Worm (Caenorhabditis elegans) whole organism, late embryonic: ENCODE results near the gene Y37A1A.4.

Experiments
- F13H6.1 ChIP-seq: sonication (generic microtip); optimal IDR thresholded peaks from 2 replicates; lab custom pipeline; 2016; ENCODE audit warnings: missing genetic modification characterization, missing compliant biosample characterization
- K02D7.2 ChIP-seq: sonication (generic microtip); optimal IDR thresholded peaks from 2 replicates; lab custom pipeline; 2017; ENCODE audit warnings: mild to moderate bottlenecking, missing genetic modification characterization, missing compliant biosample characterization
- K09A11.1 ChIP-seq: sonication (generic microtip); optimal IDR thresholded peaks from 2 replicates; lab custom pipeline; 2017; ENCODE audit warnings: antibody characterized with exemption, mild to moderate bottlenecking, missing genetic modification characterization, missing compliant biosample characterization; ENCODE audit not compliant: insufficient read depth
- T23F11.4 ChIP-seq: fragments of 200-800 bp; sonication (Bioruptor generic); optimal IDR thresholded peaks from 2 replicates; lab custom pipeline; 2018; ENCODE audit warnings: mild to moderate bottlenecking, missing genetic modification characterization, missing compliant biosample characterization
- Y22D7AL.16 ChIP-seq: sonication (generic microtip); optimal IDR thresholded peaks from 2 replicates; lab custom pipeline; 2016; ENCODE audit warnings: missing genetic modification characterization, missing compliant biosample characterization
- ahr-1 ChIP-seq: sonication (generic microtip); optimal IDR thresholded peaks from 2 replicates; lab custom pipeline; 2016; ENCODE audit warnings: missing genetic modification characterization, missing compliant biosample characterization
- ama-1 ChIP-seq: fragments of 150-350 bp; optimal IDR thresholded peaks from 2 replicates; lab custom pipeline; 2014
- ceh-14 ChIP-seq: sonication (generic microtip); optimal IDR thresholded peaks from 2 replicates; lab custom pipeline; 2016; ENCODE audit warnings: missing genotype, missing genetic modification characterization, missing compliant biosample characterization
- ceh-19 ChIP-seq: fragments of 200-800 bp; sonication (Bioruptor generic); optimal IDR thresholded peaks from 2 replicates; lab custom pipeline; 2018; ENCODE audit warnings: mild to moderate bottlenecking, missing genetic modification characterization, missing compliant biosample characterization
- ceh-2 ChIP-seq: sonication (generic microtip); optimal IDR thresholded peaks from 2 replicates; lab custom pipeline; 2016; ENCODE audit warnings: missing genotype, missing genetic modification characterization, missing compliant biosample characterization
- ceh-22 ChIP-seq: sonication (generic microtip); optimal IDR thresholded peaks from 2 replicates; lab custom pipeline; 2017; ENCODE audit warnings: missing biosample characterization, missing genetic modification characterization
- ceh-24 ChIP-seq: sonication (generic microtip); optimal IDR thresholded peaks from 2 replicates; lab custom pipeline; 2016; ENCODE audit warnings: mild to moderate bottlenecking, missing genetic modification characterization, missing compliant biosample characterization
- ceh-31 ChIP-seq: sonication (generic microtip); optimal IDR thresholded peaks from 2 replicates; lab custom pipeline; 2016; ENCODE audit warnings: missing genetic modification characterization, missing compliant biosample characterization
- ceh-45 ChIP-seq: fragments of 200-800 bp; sonication (Bioruptor generic); IDR thresholded peaks from 2 replicates; pipeline ENCODE4 v1.3.6; 2022; ENCODE audit warnings: missing genetic modification reagents, missing genetic modification characterization, missing compliant biosample characterization
- ceh-48 ChIP-seq: sonication (generic microtip); optimal IDR thresholded peaks from 2 replicates; lab custom pipeline; 2016; ENCODE audit warnings: missing genetic modification characterization, inconsistent platforms, missing compliant biosample characterization
- ceh-6 ChIP-seq: fragments of 200-800 bp; sonication (Bioruptor generic); optimal IDR thresholded peaks from 2 replicates; lab custom pipeline; 2018; ENCODE audit warnings: mild to moderate bottlenecking, missing genetic modification characterization, missing compliant biosample characterization
- ceh-9 ChIP-seq: sonication (generic microtip); optimal IDR thresholded peaks from 2 replicates; lab custom pipeline; 2016; ENCODE audit warnings: mild to moderate bottlenecking, missing genetic modification characterization, inconsistent platforms, missing compliant biosample characterization
- che-1 ChIP-seq: sonication (generic microtip); optimal IDR thresholded peaks from 2 replicates; lab custom pipeline; 2016; ENCODE audit warnings: mild to moderate bottlenecking, missing genetic modification characterization, missing compliant biosample characterization
- dve-1 ChIP-seq: sonication (generic microtip); optimal IDR thresholded peaks from 2 replicates; lab custom pipeline; 2017; ENCODE audit warnings: antibody characterized with exemption, mild to moderate bottlenecking, missing genetic modification characterization, missing compliant biosample characterization
- elt-2 ChIP-seq: sonication (generic microtip); optimal IDR thresholded peaks from 2 replicates; lab custom pipeline; 2016; ENCODE audit warnings: missing genetic modification reagents, missing genetic modification characterization, missing compliant biosample characterization
- ets-4 ChIP-seq: sonication (generic microtip); optimal IDR thresholded peaks from 2 replicates; lab custom pipeline; 2016; ENCODE audit warnings: missing genetic modification characterization, missing compliant biosample characterization
- eyg-1 ChIP-seq: sonication (generic microtip); optimal IDR thresholded peaks from 2 replicates; lab custom pipeline; 2016; ENCODE audit warnings: missing genotype, missing genetic modification characterization, missing compliant biosample characterization
- fax-1 ChIP-seq: sonication (generic microtip); optimal IDR thresholded peaks from 2 replicates; lab custom pipeline; 2016; ENCODE audit warnings: missing genotype, missing genetic modification characterization, missing compliant biosample characterization
- fkh-10 ChIP-seq: fragments of 150-350 bp; optimal IDR thresholded peaks from 2 replicates; lab custom pipeline; 2014; ENCODE audit warnings: missing biosample characterization, missing genetic modification reagents, missing genetic modification characterization
- fkh-6 ChIP-seq: sonication (generic microtip); optimal IDR thresholded peaks from 2 replicates; lab custom pipeline; 2016; ENCODE audit warnings: missing genetic modification characterization, missing compliant biosample characterization
- gmeb-2 ChIP-seq: sonication (generic microtip); optimal IDR thresholded peaks from 2 replicates; lab custom pipeline; 2016; ENCODE audit warnings: missing genetic modification characterization, inconsistent platforms, missing compliant biosample characterization
- hlh-15 ChIP-seq: sonication (generic microtip); optimal IDR thresholded peaks from 2 replicates; lab custom pipeline; 2016; ENCODE audit warnings: missing genetic modification characterization, missing compliant biosample characterization
- hlh-30 ChIP-seq: sonication (generic microtip); optimal IDR thresholded peaks from 2 replicates; lab custom pipeline; 2017; ENCODE audit warnings: antibody characterized with exemption, missing genetic modification characterization, missing compliant biosample characterization; ENCODE audit not compliant: insufficient read depth
- hlh-6 ChIP-seq: sonication (generic microtip); optimal IDR thresholded peaks from 2 replicates; lab custom pipeline; 2016; ENCODE audit warnings: missing genotype, missing genetic modification characterization, missing compliant biosample characterization
- hlh-8 ChIP-seq: sonication (generic microtip); optimal IDR thresholded peaks from 2 replicates; lab custom pipeline; 2016; ENCODE audit warnings: missing genotype, missing genetic modification characterization, missing compliant biosample characterization
- lim-6 ChIP-seq: sonication (generic microtip); optimal IDR thresholded peaks from 2 replicates; lab custom pipeline; 2016; ENCODE audit warnings: missing genetic modification characterization, missing compliant biosample characterization
- lin-11 ChIP-seq: fragments of 200-800 bp; sonication (Bioruptor generic); optimal IDR thresholded peaks from 2 replicates; lab custom pipeline; 2018; ENCODE audit warnings: mild to moderate bottlenecking, missing genetic modification characterization, missing compliant biosample characterization
- madf-2 ChIP-seq: sonication (generic microtip); optimal IDR thresholded peaks from 2 replicates; lab custom pipeline; 2017; ENCODE audit warnings: missing genetic modification characterization, missing compliant biosample characterization
- mec-3 ChIP-seq: sonication (generic microtip); optimal IDR thresholded peaks from 2 replicates; lab custom pipeline; 2016; ENCODE audit warnings: borderline replicate concordance, missing genetic modification characterization, missing compliant biosample characterization
- nfya-1 ChIP-seq: sonication (generic microtip); optimal IDR thresholded peaks from 2 replicates; lab custom pipeline; 2017; ENCODE audit warnings: missing genetic modification characterization, mild to moderate bottlenecking, missing compliant biosample characterization, antibody characterized with exemption, moderate library complexity
- nhr-11 ChIP-seq: fragments of 150-350 bp; optimal IDR thresholded peaks from 2 replicates; lab custom pipeline; 2014; ENCODE audit warnings: missing biosample characterization, missing genetic modification characterization
- nhr-232 ChIP-seq: sonication (generic microtip); optimal IDR thresholded peaks from 2 replicates; lab custom pipeline; 2016; ENCODE audit warnings: missing genetic modification characterization, missing compliant biosample characterization
- npax-4 ChIP-seq: sonication (generic microtip); optimal IDR thresholded peaks from 2 replicates; lab custom pipeline; 2016; ENCODE audit warnings: missing genetic modification characterization, missing compliant biosample characterization
- odd-2 ChIP-seq: sonication (generic microtip); optimal IDR thresholded peaks from 2 replicates; lab custom pipeline; 2017; ENCODE audit warnings: antibody characterized with exemption, mild to moderate bottlenecking, missing genetic modification characterization, missing compliant biosample characterization
- pat-9 ChIP-seq: fragments of 200-800 bp; sonication (Bioruptor generic); optimal IDR thresholded peaks from 2 replicates; lab custom pipeline; 2018; ENCODE audit warnings: mild to moderate bottlenecking, missing genetic modification characterization, moderate library complexity, missing compliant biosample characterization
- pax-1 ChIP-seq: fragments of 150-350 bp; optimal IDR thresholded peaks from 2 replicates; lab custom pipeline; 2014; ENCODE audit warnings: missing biosample characterization, missing genetic modification characterization
- pha-2 ChIP-seq: sonication (generic microtip); optimal IDR thresholded peaks from 2 replicates; lab custom pipeline; 2017; ENCODE audit warnings: mild to moderate bottlenecking, missing genetic modification characterization, missing compliant biosample characterization
- pqm-1 ChIP-seq: sonication (generic microtip); optimal IDR thresholded peaks from 2 replicates; lab custom pipeline; 2016; ENCODE audit warnings: missing genetic modification characterization, missing compliant biosample characterization
- pros-1 ChIP-seq: fragments of 150-350 bp; optimal IDR thresholded peaks from 2 replicates; lab custom pipeline; 2014; ENCODE audit warnings: missing biosample characterization, missing genetic modification reagents, missing genetic modification characterization
- ref-2 ChIP-seq: sonication (generic microtip); optimal IDR thresholded peaks from 2 replicates; lab custom pipeline; 2016; ENCODE audit warnings: missing genetic modification characterization, missing compliant biosample characterization
- rnt-1 ChIP-seq: sonication (generic microtip); optimal IDR thresholded peaks from 2 replicates; lab custom pipeline; 2016; ENCODE audit warnings: missing genetic modification characterization, missing compliant biosample characterization
- syd-9 ChIP-seq: sonication (generic microtip); optimal IDR thresholded peaks from 2 replicates; lab custom pipeline; 2016; ENCODE audit warnings: mild to moderate bottlenecking, missing genetic modification characterization, moderate library complexity, missing compliant biosample characterization
- tbx-2 ChIP-seq: sonication (generic microtip); optimal IDR thresholded peaks from 2 replicates; lab custom pipeline; 2016; ENCODE audit warnings: missing genetic modification characterization, missing compliant biosample characterization
- tbx-7 ChIP-seq: sonication (generic microtip); optimal IDR thresholded peaks from 2 replicates; lab custom pipeline; 2016; ENCODE audit warnings: missing genotype, missing genetic modification characterization, missing compliant biosample characterization
- ttx-3 ChIP-seq: sonication (generic microtip); optimal IDR thresholded peaks from 2 replicates; lab custom pipeline; 2016; ENCODE audit warnings: missing genetic modification reagents, missing genetic modification characterization, missing compliant biosample characterization
- unc-42 ChIP-seq: sonication (generic microtip); optimal IDR thresholded peaks from 2 replicates; lab custom pipeline; 2016; ENCODE audit warnings: missing genotype, missing genetic modification characterization, missing compliant biosample characterization
- unc-55 ChIP-seq: sonication (generic microtip); optimal IDR thresholded peaks from 2 replicates; lab custom pipeline; 2017; ENCODE audit warnings: missing biosample characterization, missing genetic modification reagents, missing genetic modification characterization
- zip-5 ChIP-seq: sonication (generic microtip); optimal IDR thresholded peaks from 2 replicates; lab custom pipeline; 2016; ENCODE audit warnings: missing genetic modification characterization, missing compliant biosample characterization
- ztf-16 ChIP-seq: sonication (generic microtip); optimal IDR thresholded peaks from 2 replicates; lab custom pipeline; 2017; ENCODE audit warnings: missing genetic modification characterization, missing compliant biosample characterization

Y37A1A.4 gene

ce11 chrIV:13979797-13980459, 45.7 kb downstream of the Y37A1A.4 start, which contains the start of gene dnbp-1:
TSS of gene dnbp-1 (minus strand) at chrIV:13979847.
- TF ChIP-seq ceh-19 (GFP tag; lab: Kevin White, UChicago): no peak
- TF ChIP-seq ama-1 (lab: Kevin White, UChicago): no peak
- peak; percentile 8 for TF ChIP-seq ceh-6
- TF ChIP-seq Y22D7AL.16 (tag; lab: Kevin White, UChicago): no peak
- peak; percentile 41 for TF ChIP-seq ceh-14 (tag; lab: Kevin White, UChicago)
- peak; percentile 74 for TF ChIP-seq unc-42 (tag; lab: Kevin White, UChicago)
- no peak for TF ChIP-seq lin-11 (tag; lab: Kevin White, UChicago)
- peak; percentile 9 for TF ChIP-seq gmeb-2 (tag; lab: Kevin White, UChicago)
- TF ChIP-seq ztf-16 (tag; lab: Kevin White, UChicago): no peak
- TF ChIP-seq nfya-1 (tag; lab: Kevin White, UChicago): peak; percentile 43
- TF ChIP-seq hlh-15 (tag; lab: Kevin White, UChicago): no peak
- no peak for TF ChIP-seq fkh-6 (tag; lab: Kevin White, UChicago)
- TF ChIP-seq hlh-30 (tag; lab: Kevin White, UChicago): peak; percentile 62
- no peak for TF ChIP-seq elt-2
- no peak for TF ChIP-seq mec-3 (tag; lab: Kevin White, UChicago)
- no peak for TF ChIP-seq ahr-1 (tag; lab: Kevin White, UChicago)
- peak; percentile 79 for TF ChIP-seq unc-55 (GFP tag; lab: Kevin White, UChicago)
- TF ChIP-seq ttx-3 (tag; lab: Kevin White, UChicago): no peak
- TF ChIP-seq rnt-1 (tag; lab: Kevin White, UChicago): peak; percentile 4
- no peak for TF ChIP-seq pha-2
- TF ChIP-seq ceh-2: no peak
- TF ChIP-seq hlh-8 (tag; lab: Kevin White, UChicago): no peak
- no peak for TF ChIP-seq ceh-9
- no peak for TF ChIP-seq pqm-1 (tag; lab: Kevin White, UChicago)
- no peak for TF ChIP-seq ceh-45
- TF ChIP-seq pros-1 (tag; lab: Kevin White, UChicago): peak; percentile 48
- no peak for TF ChIP-seq zip-5 (tag; lab: Kevin White, UChicago)
- TF ChIP-seq ceh-24 (tag; lab: Kevin White, UChicago): no peak
- no peak for TF ChIP-seq pat-9 (tag; lab: Kevin White, UChicago)
- no peak for TF ChIP-seq npax-4 (tag; lab: Kevin White, UChicago)
- no peak for TF ChIP-seq nhr-232 (tag; lab: Kevin White, UChicago)
- no peak for TF ChIP-seq fax-1 (tag; lab: Kevin White, UChicago)
- TF ChIP-seq dve-1: peak; percentile 18
- peak; percentile 15 for TF ChIP-seq ets-4 (tag; lab: Kevin White, UChicago)
- no peak for TF ChIP-seq K02D7.2 (tag; lab: Kevin White, UChicago)
- TF ChIP-seq lim-6 (tag; lab: Kevin White, UChicago): no peak
- peak; percentile 62 for TF ChIP-seq ref-2 (tag; lab: Kevin White, UChicago)
- no peak for TF ChIP-seq syd-9
- peak; percentile 94 for TF ChIP-seq ceh-48 (tag; lab: Kevin White, UChicago)
- no peak for TF ChIP-seq che-1 (tag; lab: Kevin White, UChicago)
- TF ChIP-seq tbx-2: peak; percentile 84
- TF ChIP-seq F13H6.1 (tag; lab: Kevin White, UChicago): no peak
- no peak for TF ChIP-seq eyg-1 (tag; lab: Kevin White, UChicago)
- TF ChIP-seq T23F11.4: no peak
- peak; percentile 78 for TF ChIP-seq ceh-31 (tag; lab: Kevin White, UChicago)
- TF ChIP-seq madf-2: no peak
- TF ChIP-seq fkh-10 (GFP tag; lab: Kevin White, UChicago): no peak
- TF ChIP-seq nhr-11 (tag; lab: Kevin White, UChicago): no peak
- TF ChIP-seq ceh-22: no peak
- TF ChIP-seq pax-1 (tag; lab: Kevin White, UChicago): no peak
- no peak for TF ChIP-seq tbx-7 (tag; lab: Kevin White, UChicago)
- TF ChIP-seq odd-2 (tag; lab: Kevin White, UChicago): no peak
- TF ChIP-seq hlh-6: no peak
- no peak for TF ChIP-seq K09A11.1 (tag; lab: Kevin White, UChicago)
